Fruit fly (Drosophila melanogaster) whole organism, embryonic: ENCODE results near the gene be.

ENCODE experiments used
- Bteb2 ChIP-seq: fragments of 200-800 bp; sonication (Bioruptor generic); optimal IDR thresholded peaks from 2 replicates; lab custom pipeline; 2016; ENCODE audit warnings: missing biosample characterization, missing genetic modification characterization
- CG12236 ChIP-seq: fragments of 200-800 bp; sonication (Bioruptor generic); optimal IDR thresholded peaks from 2 replicates; lab custom pipeline; 2016; ENCODE audit warnings: missing biosample characterization, missing genetic modification characterization
- CG12391 ChIP-seq: fragments of 200-800 bp; sonication (Bioruptor generic); optimal IDR thresholded peaks from 3 replicates; lab custom pipeline; 2018; ENCODE audit warnings: missing biosample characterization, mild to moderate bottlenecking, missing genetic modification characterization, moderate library complexity
- CG1647 ChIP-seq: fragments of 200-800 bp; sonication (Bioruptor generic); optimal IDR thresholded peaks from 3 replicates; lab custom pipeline; 2016; ENCODE audit warnings: missing biosample characterization, missing genetic modification characterization
- CG16863 ChIP-seq: fragments of 200-800 bp; sonication (Bioruptor generic); optimal IDR thresholded peaks from 3 replicates; lab custom pipeline; 2016; ENCODE audit warnings: missing biosample characterization, missing genetic modification characterization
- CG18262 ChIP-seq: fragments of 200-800 bp; optimal IDR thresholded peaks from 3 replicates; lab custom pipeline; 2019; ENCODE audit warnings: missing biosample characterization, mild to moderate bottlenecking, missing genetic modification characterization, moderate library complexity
- CG1832 ChIP-seq: fragments of 200-800 bp; sonication (Bioruptor generic); optimal IDR thresholded peaks from 2 replicates; lab custom pipeline; 2017; ENCODE audit warnings: missing biosample characterization, mild to moderate bottlenecking, missing genetic modification characterization, inconsistent platforms
- CG3163 ChIP-seq: fragments of 200-800 bp; sonication (Bioruptor generic); optimal IDR thresholded peaks from 3 replicates; lab custom pipeline; 2016; ENCODE audit warnings: missing biosample characterization, missing genetic modification characterization
- CG5245 ChIP-seq: fragments of 200-800 bp; sonication (Bioruptor generic); optimal IDR thresholded peaks from 3 replicates; lab custom pipeline; 2016; ENCODE audit warnings: missing biosample characterization, missing genetic modification characterization
- CG6854 ChIP-seq: fragments of 200-800 bp; sonication (Bioruptor generic); optimal IDR thresholded peaks from 3 replicates; lab custom pipeline; 2017; ENCODE audit warnings: missing biosample characterization, mild to moderate bottlenecking, missing genetic modification characterization
- CG7786 ChIP-seq: fragments of 200-800 bp; sonication (Bioruptor generic); optimal IDR thresholded peaks from 2 replicates; lab custom pipeline; 2016; ENCODE audit warnings: missing biosample characterization, missing genetic modification characterization
- CG7928 ChIP-seq: fragments of 200-800 bp; sonication (Bioruptor generic); optimal IDR thresholded peaks from 2 replicates; lab custom pipeline; 2017; ENCODE audit warnings: missing biosample characterization, mild to moderate bottlenecking, missing genetic modification characterization
- CG8924 ChIP-seq: fragments of 200-800 bp; optimal IDR thresholded peaks from 3 replicates; lab custom pipeline; 2019; ENCODE audit warnings: missing biosample characterization, mild to moderate bottlenecking, missing genetic modification characterization, moderate library complexity
- CG9609 ChIP-seq: fragments of 200-800 bp; sonication (Bioruptor generic); optimal IDR thresholded peaks from 3 replicates; lab custom pipeline; 2016; ENCODE audit warnings: missing biosample characterization, missing genetic modification characterization
- Dad ChIP-seq: fragments of 200-800 bp; sonication (Bioruptor generic); optimal IDR thresholded peaks from 3 replicates; lab custom pipeline; 2016; ENCODE audit warnings: missing biosample characterization, missing genetic modification characterization
- Dfd ChIP-seq, 2 experiments: fragments of >200 bp; optimal IDR thresholded peaks; 2 replicates each; lab custom pipeline; 2017; ENCODE audit warnings: missing biosample characterization in 2 of 2, missing genetic modification characterization in 2 of 2
- HLH54F ChIP-seq: fragments of 200-800 bp; sonication (Bioruptor generic); optimal IDR thresholded peaks from 3 replicates; lab custom pipeline; 2016; ENCODE audit warnings: missing biosample characterization, missing genetic modification characterization
- HLHmδ ChIP-seq: fragments of 200-800 bp; sonication (Bioruptor generic); optimal IDR thresholded peaks from 2 replicates; lab custom pipeline; 2018; ENCODE audit warnings: missing biosample characterization, mild to moderate bottlenecking, missing genetic modification characterization, moderate library complexity
- Kr ChIP-seq: fragments of 200-800 bp; sonication (Bioruptor generic); optimal IDR thresholded peaks from 2 replicates; lab custom pipeline; 2017; ENCODE audit warnings: missing biosample characterization, mild to moderate bottlenecking, missing genetic modification characterization
- MESR4 ChIP-seq: fragments of 200-800 bp; sonication (Bioruptor generic); optimal IDR thresholded peaks from 2 replicates; lab custom pipeline; 2018; ENCODE audit warnings: missing biosample characterization, mild to moderate bottlenecking, missing genetic modification characterization, moderate library complexity
- Oli ChIP-seq: fragments of 200-800 bp; sonication (Bioruptor generic); optimal IDR thresholded peaks from 2 replicates; lab custom pipeline; 2018; ENCODE audit warnings: missing biosample characterization, mild to moderate bottlenecking, missing genetic modification characterization, moderate library complexity
- Poxn ChIP-seq: fragments of 200-800 bp; sonication (Bioruptor generic); IDR thresholded peaks from 2 replicates; pipeline ENCODE4 v1.3.6; 2022; ENCODE audit warnings: missing biosample characterization, missing genetic modification characterization
- Ravus ChIP-seq: fragments of 200-800 bp; sonication (Bioruptor generic); IDR thresholded peaks from 2 replicates; pipeline ENCODE4 v1.3.6; 2022; ENCODE audit warnings: missing biosample characterization, missing genetic modification characterization
- Side ChIP-seq: fragments of 200-800 bp; sonication (Bioruptor generic); optimal IDR thresholded peaks from 2 replicates; lab custom pipeline; 2016; ENCODE audit warnings: missing biosample characterization, missing genetic modification characterization
- Sin3A ChIP-seq: fragments of >200 bp; optimal IDR thresholded peaks from 2 replicates; lab custom pipeline; 2018
- Taf1 ChIP-seq: fragments of 200-800 bp; sonication (Bioruptor generic); IDR thresholded peaks from 2 replicates; pipeline ENCODE4 v1.3.6; 2022; ENCODE audit warnings: missing biosample characterization, missing genetic modification characterization
- ap ChIP-seq: fragments of 200-800 bp; sonication (Bioruptor generic); IDR thresholded peaks from 2 replicates; pipeline ENCODE4 v1.3.6; 2022; ENCODE audit warnings: missing biosample characterization, missing genetic modification characterization
- ato ChIP-seq: fragments of 200-800 bp; sonication (Bioruptor generic); IDR thresholded peaks from 2 replicates; pipeline ENCODE4 v1.3.6; 2022; ENCODE audit warnings: missing biosample characterization, missing genetic modification characterization; ENCODE audit not compliant: partially characterized antibody
- bcd ChIP-seq: fragments of 200-800 bp; sonication (Bioruptor generic); optimal IDR thresholded peaks from 2 replicates; lab custom pipeline; 2017; ENCODE audit warnings: missing biosample characterization, mild to moderate bottlenecking, missing genetic modification characterization
- cg ChIP-seq: fragments of 200-800 bp; sonication (Bioruptor generic); optimal IDR thresholded peaks from 3 replicates; lab custom pipeline; 2019; ENCODE audit warnings: missing biosample characterization, mild to moderate bottlenecking, missing genetic modification characterization, moderate library complexity
- chn ChIP-seq: fragments of 200-800 bp; sonication (Bioruptor generic); optimal IDR thresholded peaks from 2 replicates; lab custom pipeline; 2016; ENCODE audit warnings: missing biosample characterization, missing genetic modification characterization
- cwo ChIP-seq: fragments of 200-800 bp; sonication (Bioruptor generic); optimal IDR thresholded peaks from 3 replicates; lab custom pipeline; 2017; ENCODE audit warnings: missing biosample characterization, missing genetic modification characterization, mild to moderate bottlenecking, moderate library complexity, missing genetic modification reagents
- danr ChIP-seq: fragments of 200-800 bp; sonication (Bioruptor generic); IDR thresholded peaks from 2 replicates; pipeline ENCODE4 v1.3.6; 2022; ENCODE audit warnings: missing biosample characterization, missing genetic modification characterization
- en ChIP-seq: fragments of 200-800 bp; sonication (Bioruptor generic); optimal IDR thresholded peaks from 2 replicates; lab custom pipeline; 2016; ENCODE audit warnings: missing biosample characterization, missing genetic modification characterization
- gcm2 ChIP-seq: fragments of 200-800 bp; sonication (Bioruptor generic); optimal IDR thresholded peaks from 2 replicates; lab custom pipeline; 2016; ENCODE audit warnings: missing biosample characterization, missing genetic modification characterization
- gt ChIP-seq: fragments of 200-800 bp; sonication (Bioruptor generic); IDR thresholded peaks from 2 replicates; pipeline ENCODE4 v1.3.6; 2022; ENCODE audit warnings: missing biosample characterization, missing genetic modification characterization
- jigr1 ChIP-seq: fragments of 200-800 bp; sonication (Bioruptor generic); IDR thresholded peaks from 3 replicates; pipeline ENCODE4 v1.3.6; 2022; ENCODE audit warnings: missing biosample characterization, missing genetic modification characterization
- lab ChIP-seq: fragments of 200-800 bp; sonication (Bioruptor generic); optimal IDR thresholded peaks from 3 replicates; lab custom pipeline; 2017; ENCODE audit warnings: missing biosample characterization, missing genetic modification characterization, mild to moderate bottlenecking, moderate library complexity, missing genetic modification reagents
- lmd ChIP-seq: fragments of 200-800 bp; sonication (Bioruptor generic); IDR thresholded peaks from 2 replicates; pipeline ENCODE4 v1.3.6; 2022; ENCODE audit warnings: missing biosample characterization, missing genetic modification characterization
- luna ChIP-seq: fragments of 200-800 bp; sonication (Bioruptor generic); optimal IDR thresholded peaks from 2 replicates; lab custom pipeline; 2016; ENCODE audit warnings: missing biosample characterization, missing genetic modification characterization
- oc ChIP-seq: fragments of 200-800 bp; sonication (Bioruptor generic); optimal IDR thresholded peaks from 2 replicates; lab custom pipeline; 2018; ENCODE audit warnings: missing biosample characterization, mild to moderate bottlenecking, missing genetic modification characterization, moderate library complexity
- peb ChIP-seq: fragments of 200-800 bp; sonication (Bioruptor generic); IDR thresholded peaks from 2 replicates; pipeline ENCODE4 v1.3.6; 2022; ENCODE audit warnings: missing biosample characterization, missing genetic modification characterization
- pzg ChIP-seq: fragments of 200-800 bp; sonication (Bioruptor generic); optimal IDR thresholded peaks from 3 replicates; lab custom pipeline; 2018; ENCODE audit warnings: missing biosample characterization, mild to moderate bottlenecking, missing genetic modification characterization, moderate library complexity
- row ChIP-seq: fragments of 200-800 bp; sonication (Bioruptor generic); IDR thresholded peaks from 3 replicates; pipeline ENCODE4 v1.3.6; 2022; ENCODE audit warnings: missing biosample characterization, missing genetic modification characterization
- salm ChIP-seq: fragments of 200-800 bp; sonication (Bioruptor generic); optimal IDR thresholded peaks from 2 replicates; lab custom pipeline; 2018; ENCODE audit warnings: missing biosample characterization, mild to moderate bottlenecking, missing genetic modification characterization
- sens-2 ChIP-seq: fragments of 200-800 bp; sonication (Bioruptor generic); IDR thresholded peaks from 2 replicates; pipeline ENCODE4 v1.3.6; 2022; ENCODE audit warnings: missing biosample characterization, missing genetic modification characterization
- slou ChIP-seq: fragments of 200-800 bp; sonication (Bioruptor generic); optimal IDR thresholded peaks from 3 replicates; lab custom pipeline; 2016; ENCODE audit warnings: missing biosample characterization, missing genetic modification characterization
- sqz ChIP-seq: fragments of 200-800 bp; sonication (Bioruptor generic); optimal IDR thresholded peaks from 3 replicates; lab custom pipeline; 2018; ENCODE audit warnings: missing biosample characterization, mild to moderate bottlenecking, missing genetic modification characterization
- tup ChIP-seq: fragments of 200-800 bp; sonication (Bioruptor generic); optimal IDR thresholded peaks from 2 replicates; lab custom pipeline; 2016; ENCODE audit warnings: missing biosample characterization, mild to moderate bottlenecking, missing genetic modification characterization, moderate library complexity
- unc-4 ChIP-seq: fragments of 200-800 bp; sonication (Bioruptor generic); IDR thresholded peaks from 2 replicates; pipeline ENCODE4 v1.3.6; 2022; ENCODE audit warnings: missing biosample characterization, missing genetic modification characterization; ENCODE audit not compliant: partially characterized antibody
- vnd ChIP-seq: fragments of 200-800 bp; sonication (Bioruptor generic); IDR thresholded peaks from 3 replicates; pipeline ENCODE4 v1.3.6; 2022; ENCODE audit warnings: missing biosample characterization, missing genetic modification characterization; ENCODE audit not compliant: partially characterized antibody

The be gene

DNA sequence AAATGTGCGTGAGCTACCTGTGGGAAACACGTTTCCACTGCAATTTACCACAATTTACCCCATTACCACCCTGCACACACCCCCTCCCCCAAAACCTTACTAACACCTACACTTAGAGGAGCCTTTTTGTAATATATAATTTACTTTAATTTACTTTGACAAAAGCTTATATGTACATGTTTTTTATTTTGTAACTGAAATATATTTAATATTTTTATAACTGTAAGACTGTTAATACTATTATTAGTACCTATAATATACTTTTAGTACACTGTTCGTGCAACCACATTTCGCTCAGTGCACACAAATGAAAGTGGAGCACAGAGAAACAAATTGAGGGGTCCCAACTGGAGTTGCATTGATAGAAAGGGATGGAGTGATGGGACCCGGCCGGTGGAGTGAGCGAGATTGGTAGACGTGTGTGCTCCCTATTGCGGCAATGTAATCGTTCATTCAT is 3.2 kb upstream of the be start (continued):
- TF ChIP-seq sens-2 (GFP tag; lab: Robert Waterston, UW) (0 out of 2 replicates have a peak, but pooled peaks have one; percentile 32), cg (GFP tag; lab: Kevin White, UChicago) (peak; percentile 61), danr (GFP tag; lab: Robert Waterston, UW) (0 out of 2 replicates have a peak, but pooled peaks have one; percentile 23), pzg (GFP tag; lab: Kevin White, UChicago) (no peak), CG7928 (GFP tag; lab: Kevin White, UChicago) (no peak), Sin3A (lab: Kevin White, UChicago) (no peak), peb (GFP tag; lab: Robert Waterston, UW) (peak; percentile 60; the same call in 1 of the 2 replicates), ap (GFP tag; lab: Robert Waterston, UW) (peak; percentile 59), Side (GFP tag; lab: Kevin White, UChicago) (no peak), Dfd (GFP tag; optimal IDR thresholded peaks at IDR 0.05; lab: Kevin White, UChicago) (no peak), lmd (GFP tag; lab: Robert Waterston, UW) (peak; percentile 75), CG18262 (tag; lab: Kevin White, UChicago) (peak; percentile 96), CG5245 (peak; percentile 71), Bteb2 (GFP tag; lab: Kevin White, UChicago) (no peak), CG16863 (GFP tag; lab: Kevin White, UChicago) (peak; percentile 0), tup (GFP tag; lab: Kevin White, UChicago) (no peak), HLH54F (GFP tag; lab: Kevin White, UChicago) (no peak), sqz (GFP tag; lab: Kevin White, UChicago) (peak; percentile 69), Kr (GFP tag; lab: Kevin White, UChicago) (no peak), MESR4 (peak; percentile 9), lab (GFP tag; lab: Kevin White, UChicago) (peak; percentile 80), ato (GFP tag; lab: Robert Waterston, UW) (no peak), HLHmδ (GFP tag; lab: Kevin White, UChicago) (no peak), luna (GFP tag; lab: Kevin White, UChicago) (no peak), salm (tag; lab: Kevin White, UChicago) (peak; percentile 52), CG12391 (tag; lab: Kevin White, UChicago) (peak; percentile 93), row (GFP tag; lab: Robert Waterston, UW) (peak; percentile 86), gcm2 (GFP tag; lab: Kevin White, UChicago) (no peak), bcd (GFP tag; lab: Kevin White, UChicago) (peak; percentile 80), chn (GFP tag; lab: Kevin White, UChicago) (peak; percentile 7), unc-4 (no peak), CG1832 (GFP tag; lab: Kevin White, UChicago) (peak; percentile 67), Oli (peak; percentile 89), Ravus (peak; percentile 30), CG7786 (no peak)

DNA sequence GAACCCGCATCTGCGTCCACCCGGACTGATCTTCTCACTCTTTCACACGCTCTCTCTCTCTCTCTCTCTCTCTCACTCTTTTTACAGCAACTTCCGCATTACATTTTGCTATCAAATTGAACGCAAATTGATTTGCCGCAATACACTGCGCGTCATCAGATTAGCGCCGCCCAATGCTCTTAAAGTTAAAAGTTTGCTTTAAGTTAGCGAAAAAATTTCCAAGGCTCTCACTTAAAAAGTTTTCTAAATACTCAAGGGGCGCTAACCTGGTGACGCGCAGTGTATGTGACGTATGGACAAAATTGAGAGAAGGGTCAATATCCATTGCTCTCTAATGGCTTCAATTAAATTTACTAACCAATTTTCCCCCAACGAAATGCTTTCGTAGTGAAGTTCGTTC is 2.0 kb upstream of the be start:
- peak; percentile 87 for TF ChIP-seq lmd (GFP tag; lab: Robert Waterston, UW)
- peak; percentile 65 for TF ChIP-seq slou (GFP tag; lab: Kevin White, UChicago)
- 0 out of 2 replicates have a peak, but pooled peaks have one; percentile 21 for TF ChIP-seq Poxn (GFP tag; lab: Robert Waterston, UW)
- TF ChIP-seq Oli = peak; percentile 88
- TF ChIP-seq cwo (GFP tag; lab: Kevin White, UChicago) = peak; percentile 80
- TF ChIP-seq en (GFP tag; lab: Kevin White, UChicago) = peak; percentile 77
- peak; percentile 85 for TF ChIP-seq oc (tag; lab: Kevin White, UChicago)
- TF ChIP-seq Dad = peak; percentile 88
- peak; percentile 85 for TF ChIP-seq CG16863 (GFP tag; lab: Kevin White, UChicago)
- peak; percentile 63 for TF ChIP-seq gt
- no peak for TF ChIP-seq vnd (GFP tag; lab: Robert Waterston, UW)
- TF ChIP-seq jigr1 = peak; percentile 54; the same call in 1 of the 3 replicates
- peak; percentile 86 for TF ChIP-seq CG8924 (tag; lab: Kevin White, UChicago)
- TF ChIP-seq HLH54F (GFP tag; lab: Kevin White, UChicago) = peak; percentile 87
- TF ChIP-seq CG9609 = peak; percentile 82
- TF ChIP-seq Taf1 (GFP tag; lab: Robert Waterston, UW) = peak; percentile 58; the same call in 1 of the 2 replicates
- TF ChIP-seq CG3163 (GFP tag; lab: Kevin White, UChicago) = peak; percentile 75
- TF ChIP-seq CG6854 = peak; percentile 67
- TF ChIP-seq CG12236 (GFP tag; lab: Kevin White, UChicago) = peak; percentile 80
- TF ChIP-seq CG1647 = peak; percentile 84
